Worm (Caenorhabditis elegans): ENCODE data around the gene fbxb-52.

DNA sequence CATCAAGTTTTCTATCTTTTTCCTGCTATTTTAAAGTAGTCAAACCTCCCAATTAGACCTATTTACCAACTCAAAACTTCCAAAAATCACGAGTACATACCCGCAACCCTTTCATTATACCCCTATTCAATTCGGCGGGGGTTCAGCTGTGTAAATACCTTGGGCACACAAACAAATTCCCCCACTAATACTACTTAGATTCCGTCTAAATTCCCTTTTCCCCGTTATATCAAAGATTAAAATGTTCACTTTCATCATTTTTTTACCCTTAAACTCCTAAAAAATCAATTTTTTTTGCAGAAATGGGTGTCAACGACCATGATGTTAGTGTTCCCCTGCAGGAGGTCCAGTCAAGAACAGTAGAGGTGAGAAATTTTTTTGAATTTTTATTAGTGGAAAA, 46.1 kb downstream of the fbxb-52 start, which contains the start of gene fdgt-1:
- no peak for TF ChIP-seq nhr-23 (tag; optimal IDR thresholded peaks at IDR 0.05)
- no peak for TF ChIP-seq ama-1 (optimal IDR thresholded peaks at IDR 0.05)
- no peak for TF ChIP-seq unc-62 (GFP tag; optimal IDR thresholded peaks at IDR 0.05)
- no peak for TF ChIP-seq egl-5 (tag; optimal IDR thresholded peaks at IDR 0.05)
- TF ChIP-seq pqm-1 (tag; optimal IDR thresholded peaks at IDR 0.05), result no peak
- no peak for TF ChIP-seq elt-3 (tag; optimal IDR thresholded peaks at IDR 0.05)
- no peak for TF ChIP-seq nhr-237 (tag; optimal IDR thresholded peaks at IDR 0.05)
- no peak for TF ChIP-seq ceh-28 (tag; optimal IDR thresholded peaks at IDR 0.05)
- TF ChIP-seq eor-1 (tag; optimal IDR thresholded peaks at IDR 0.05), result no peak
